Worm (Caenorhabditis elegans) whole organism, early embryonic: ENCODE measurements around the gene F08H9.4.
A peak's percentile ranks its signal among the peaks of the same experiment; 100 is the strongest.

Experiments
- B0310.2 ChIP-seq: sonication (generic microtip); optimal IDR thresholded peaks from 2 replicates; lab custom pipeline; 2016; ENCODE audit warnings: mild to moderate bottlenecking, missing genetic modification characterization, missing compliant biosample characterization
- F13C5.2 ChIP-seq: sonication (generic microtip); optimal IDR thresholded peaks from 2 replicates; lab custom pipeline; 2017; ENCODE audit warnings: mild to moderate bottlenecking, missing genetic modification characterization, inconsistent platforms, missing compliant biosample characterization
- aly-1 ChIP-seq: sonication (generic microtip); optimal IDR thresholded peaks from 2 replicates; lab custom pipeline; 2016; ENCODE audit warnings: missing genetic modification characterization, missing compliant biosample characterization
- ama-1 ChIP-seq: fragments of 150-350 bp; optimal IDR thresholded peaks from 2 replicates; lab custom pipeline; 2014
- ceh-13 ChIP-seq: fragments of 200-800 bp; sonication (Bioruptor generic); optimal IDR thresholded peaks from 2 replicates; lab custom pipeline; 2018; ENCODE audit warnings: mild to moderate bottlenecking, missing genetic modification characterization, missing compliant biosample characterization
- ceh-36 ChIP-seq: sonication (generic microtip); optimal IDR thresholded peaks from 2 replicates; lab custom pipeline; 2016; ENCODE audit warnings: missing genetic modification characterization, inconsistent platforms, missing compliant biosample characterization
- ets-7 ChIP-seq: sonication (generic microtip); optimal IDR thresholded peaks from 2 replicates; lab custom pipeline; 2016; ENCODE audit warnings: missing genotype, missing genetic modification characterization, missing compliant biosample characterization
- flt-1 ChIP-seq: fragments of 200-800 bp; sonication (Bioruptor generic); IDR thresholded peaks from 2 replicates; pipeline ENCODE4 v1.3.6; 2022; ENCODE audit warnings: missing genetic modification characterization, missing compliant biosample characterization
- hmbx-1 ChIP-seq: sonication (generic microtip); optimal IDR thresholded peaks from 2 replicates; lab custom pipeline; 2016; ENCODE audit warnings: mild to moderate bottlenecking, missing genetic modification characterization, missing compliant biosample characterization
- hmg-4 ChIP-seq: fragments of 200-800 bp; sonication (Bioruptor generic); optimal IDR thresholded peaks from 2 replicates; lab custom pipeline; 2018; ENCODE audit warnings: mild to moderate bottlenecking, missing genetic modification characterization, missing compliant biosample characterization
- hnd-1 ChIP-seq: sonication (generic microtip); optimal IDR thresholded peaks from 2 replicates; lab custom pipeline; 2016; ENCODE audit warnings: missing genetic modification characterization, missing compliant biosample characterization
- pes-1 ChIP-seq: fragments of 200-800 bp; sonication (Bioruptor generic); IDR thresholded peaks from 2 replicates; pipeline ENCODE4 v1.3.6; 2022; ENCODE audit warnings: missing genetic modification reagents, missing genetic modification characterization, missing compliant biosample characterization
- scrt-1 ChIP-seq: fragments of 200-800 bp; sonication (Bioruptor generic); IDR thresholded peaks from 2 replicates; pipeline ENCODE4 v1.3.6; 2022; ENCODE audit warnings: missing genetic modification characterization, missing compliant biosample characterization
- sea-1 ChIP-seq: fragments of 200-800 bp; sonication (Bioruptor generic); conservative IDR thresholded peaks from 2 replicates; pipeline ENCODE4 v1.3.6; 2022; ENCODE audit warnings: missing genetic modification characterization, missing compliant biosample characterization
- tbx-11 ChIP-seq: fragments of 200-800 bp; sonication (Bioruptor generic); IDR thresholded peaks from 2 replicates; pipeline ENCODE4 v1.3.6; 2022; ENCODE audit warnings: missing genetic modification characterization, missing compliant biosample characterization
- tbx-37 ChIP-seq: fragments of 200-800 bp; sonication (Bioruptor generic); conservative IDR thresholded peaks from 2 replicates; pipeline ENCODE4 v1.3.6; 2022; ENCODE audit warnings: missing genetic modification reagents, missing genetic modification characterization, missing compliant biosample characterization
- tra-4 ChIP-seq: sonication (generic microtip); optimal IDR thresholded peaks from 2 replicates; lab custom pipeline; 2017; ENCODE audit warnings: missing genetic modification characterization, missing compliant biosample characterization

F08H9.4 gene

DNA sequence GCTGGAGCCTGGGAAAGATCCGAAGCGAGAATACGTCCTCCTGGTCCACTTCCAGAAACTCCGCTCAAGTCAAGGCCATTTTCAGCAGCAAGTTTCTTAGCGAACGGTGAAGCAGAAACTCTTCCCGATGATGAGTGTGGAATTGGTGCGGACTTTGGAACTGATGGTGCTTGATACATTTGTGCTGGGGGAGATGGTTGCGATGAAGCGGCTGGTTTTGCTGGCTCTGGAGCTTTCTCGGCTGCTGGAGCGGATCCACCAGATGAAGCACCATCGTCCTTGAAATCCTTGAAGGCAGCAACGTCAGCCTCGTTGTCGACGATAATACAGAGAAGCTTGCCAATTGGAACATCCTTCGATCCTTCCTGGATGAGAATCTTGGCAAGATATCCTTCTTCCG is 17.8 kb downstream of the F08H9.4 start:
- no peak for TF ChIP-seq scrt-1 (GFP tag; lab: Robert Waterston, UW)
- no peak for TF ChIP-seq flt-1 (GFP tag; lab: Robert Waterston, UW)
- TF ChIP-seq pes-1 (GFP tag; lab: Robert Waterston, UW) = no peak
- TF ChIP-seq aly-1 = no peak

DNA sequence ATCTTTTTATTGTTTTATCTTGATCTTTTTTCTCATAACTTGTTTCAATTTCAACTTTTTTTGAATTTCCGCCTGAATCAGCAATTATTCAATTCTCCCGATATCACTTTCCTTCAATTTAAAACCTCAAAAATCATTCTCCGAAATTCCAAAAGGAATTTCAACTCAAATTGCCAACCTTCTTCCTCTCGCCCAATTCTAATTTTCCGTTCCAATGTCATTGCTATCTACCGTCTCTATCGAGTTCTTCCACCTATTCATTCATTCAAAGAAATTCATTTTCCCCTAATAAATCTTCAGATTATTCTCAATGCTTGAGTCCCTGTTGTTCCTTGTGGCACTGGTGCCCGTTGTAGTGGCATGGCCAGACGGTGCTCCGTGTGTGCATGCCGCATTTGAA is 23.4 kb downstream of the F08H9.4 start, which contains the start of gene F23B12.4:
TSS of gene F23B12.4 (plus strand) at position 301 of the 400 bp plus-strand sequence.
- TF ChIP-seq tbx-37 (GFP tag; lab: Robert Waterston, UW) (no peak), F13C5.2 (no peak), scrt-1 (GFP tag; lab: Robert Waterston, UW) (no peak), flt-1 (GFP tag; lab: Robert Waterston, UW) (no peak), ceh-13 (GFP tag; lab: Kevin White, UChicago) (no peak), aly-1 (no peak), hmbx-1 (no peak), tra-4 (tag; lab: Kevin White, UChicago) (no peak), tbx-11 (GFP tag; lab: Robert Waterston, UW) (no peak), ceh-36 (no peak), sea-1 (no peak), hmg-4 (GFP tag; lab: Kevin White, UChicago) (no peak), B0310.2 (tag; lab: Kevin White, UChicago) (no peak), ama-1 (lab: Kevin White, UChicago) (no peak)

DNA sequence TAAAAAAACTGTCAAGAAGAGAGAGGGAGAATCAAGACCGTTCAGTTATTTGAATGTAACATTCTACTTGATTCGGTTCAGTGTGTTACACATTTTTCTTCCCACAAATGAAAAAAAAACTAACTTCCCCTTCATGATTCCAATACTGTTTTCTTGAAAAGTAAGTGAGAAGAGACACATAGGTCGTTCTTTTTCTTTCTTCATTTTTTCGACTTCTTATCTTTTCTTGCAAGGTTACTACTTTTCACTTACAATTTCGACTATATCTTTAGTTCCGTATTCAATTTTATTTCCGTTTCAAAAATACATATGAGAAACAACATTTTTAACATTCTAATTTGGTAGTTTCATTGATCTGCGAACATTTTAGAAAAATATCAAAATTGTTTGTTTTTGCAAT is 25.0 kb downstream of the F08H9.4 start:
- no peak for TF ChIP-seq hnd-1 (tag; lab: Kevin White, UChicago)
- no peak for TF ChIP-seq aly-1
- no peak for TF ChIP-seq ceh-13 (GFP tag; lab: Kevin White, UChicago)
- TF ChIP-seq tbx-37 (GFP tag; lab: Robert Waterston, UW) = no peak

DNA sequence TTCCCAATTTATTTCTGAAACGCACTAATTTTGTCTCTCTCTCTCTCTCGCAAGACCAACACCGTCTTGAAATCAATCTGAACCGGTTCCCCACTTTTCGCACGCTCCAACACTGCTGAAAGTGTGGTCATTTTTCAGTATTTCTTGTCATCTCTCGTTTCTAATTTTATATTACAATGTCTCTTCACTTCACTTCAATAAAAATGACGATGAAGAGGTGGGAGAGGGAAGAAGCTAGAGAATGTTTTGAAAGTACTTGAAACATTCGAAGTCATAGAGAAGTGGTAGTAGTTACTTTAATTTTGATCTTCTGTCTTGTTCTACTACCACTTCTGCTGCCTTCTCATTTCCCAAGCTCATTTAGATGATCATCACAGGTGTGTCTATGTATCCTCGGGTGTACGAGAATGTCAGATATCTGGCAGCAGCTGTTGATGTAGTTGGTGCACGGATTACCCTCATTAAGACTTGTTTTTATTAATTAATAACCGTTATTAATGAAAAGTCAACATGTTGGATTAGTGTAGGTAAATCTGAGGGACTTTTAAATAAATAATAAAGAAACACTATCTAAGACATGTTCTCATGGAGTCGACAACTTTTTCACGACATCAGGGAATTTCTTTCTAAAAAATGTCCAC is 26.0 kb downstream of the F08H9.4 start:
- TF ChIP-seq F13C5.2 (no peak), tra-4 (tag; lab: Kevin White, UChicago) (no peak), B0310.2 (tag; lab: Kevin White, UChicago) (no peak), hnd-1 (tag; lab: Kevin White, UChicago) (no peak), sea-1 (no peak), tbx-11 (GFP tag; lab: Robert Waterston, UW) (no peak)

DNA sequence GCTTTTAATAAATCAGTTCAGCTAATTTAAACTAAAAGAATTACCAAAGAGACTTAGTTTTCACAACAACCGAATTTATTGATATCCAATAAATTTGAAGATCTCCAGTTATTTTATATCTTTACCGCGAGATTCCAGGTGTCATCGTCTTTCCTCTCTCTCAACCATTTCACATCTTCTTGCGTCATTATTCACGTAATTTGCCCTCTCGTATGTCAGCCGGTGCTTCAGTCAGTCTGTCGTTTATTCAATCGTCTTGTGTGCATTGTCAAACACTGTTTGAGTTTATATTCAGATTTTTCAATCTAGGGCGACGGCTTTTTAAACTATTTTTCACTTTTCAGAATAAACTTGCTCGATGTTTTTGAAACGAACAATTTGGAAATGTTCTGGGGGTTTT is 26.9 kb downstream of the F08H9.4 start:
- TF ChIP-seq aly-1 (no peak), pes-1 (GFP tag; lab: Robert Waterston, UW) (no peak), scrt-1 (GFP tag; lab: Robert Waterston, UW) (no peak), F13C5.2 (no peak), B0310.2 (tag; lab: Kevin White, UChicago) (no peak), flt-1 (GFP tag; lab: Robert Waterston, UW) (no peak), ceh-36 (no peak), ama-1 (lab: Kevin White, UChicago) (no peak), ets-7 (no peak), hmg-4 (GFP tag; lab: Kevin White, UChicago) (no peak), sea-1 (no peak), tra-4 (tag; lab: Kevin White, UChicago) (no peak)

DNA sequence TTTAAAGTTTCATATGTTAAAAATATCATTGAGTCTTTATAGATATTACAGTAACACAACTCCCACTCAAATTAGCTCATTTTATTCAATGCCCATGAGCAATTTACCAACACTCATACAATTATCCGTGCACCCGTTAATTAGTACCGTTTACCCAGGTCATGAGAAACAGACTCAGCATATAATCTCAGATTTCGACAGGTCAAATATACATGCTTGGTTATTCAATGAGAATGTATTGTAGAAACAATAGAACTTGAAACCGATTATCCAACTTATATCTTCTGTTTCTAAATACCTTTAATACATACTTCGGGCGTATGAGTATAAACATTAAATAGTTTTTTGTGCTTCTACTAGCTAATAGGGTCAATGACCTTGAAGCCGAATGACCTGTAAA is 28.0 kb downstream of the F08H9.4 start:
- TF ChIP-seq F13C5.2 (no peak), ceh-36 (no peak), hmg-4 (GFP tag; lab: Kevin White, UChicago) (no peak), flt-1 (GFP tag; lab: Robert Waterston, UW) (no peak), aly-1 (no peak), scrt-1 (GFP tag; lab: Robert Waterston, UW) (no peak), tra-4 (tag; lab: Kevin White, UChicago) (no peak), hmbx-1 (no peak), ets-7 (no peak), hnd-1 (tag; lab: Kevin White, UChicago) (no peak), pes-1 (GFP tag; lab: Robert Waterston, UW) (no peak), B0310.2 (tag; lab: Kevin White, UChicago) (no peak), ama-1 (lab: Kevin White, UChicago) (no peak), tbx-11 (GFP tag; lab: Robert Waterston, UW) (no peak), tbx-37 (GFP tag; lab: Robert Waterston, UW) (no peak), sea-1 (no peak), ceh-13 (GFP tag; lab: Kevin White, UChicago) (no peak)

DNA sequence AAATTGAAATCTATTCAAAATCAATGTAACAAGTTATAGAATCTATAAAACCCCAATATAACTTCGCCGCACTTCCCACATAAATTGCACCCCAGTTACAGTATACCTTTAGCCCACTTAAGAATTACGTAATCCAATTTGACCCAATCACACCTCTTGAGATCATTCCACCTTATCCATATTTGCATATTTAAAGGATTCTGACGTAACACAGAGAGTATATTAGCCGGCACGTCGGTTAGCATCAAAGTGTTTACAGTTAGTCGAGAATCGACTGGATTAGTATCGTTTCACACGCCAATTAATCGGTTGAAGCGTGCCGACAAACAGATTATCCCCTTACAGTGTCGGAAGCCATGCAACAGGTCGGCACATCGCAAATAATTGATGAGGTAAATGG is 30.6 kb downstream of the F08H9.4 start:
- TF ChIP-seq sea-1 (no peak), ceh-36 (peak; percentile 71)

DNA sequence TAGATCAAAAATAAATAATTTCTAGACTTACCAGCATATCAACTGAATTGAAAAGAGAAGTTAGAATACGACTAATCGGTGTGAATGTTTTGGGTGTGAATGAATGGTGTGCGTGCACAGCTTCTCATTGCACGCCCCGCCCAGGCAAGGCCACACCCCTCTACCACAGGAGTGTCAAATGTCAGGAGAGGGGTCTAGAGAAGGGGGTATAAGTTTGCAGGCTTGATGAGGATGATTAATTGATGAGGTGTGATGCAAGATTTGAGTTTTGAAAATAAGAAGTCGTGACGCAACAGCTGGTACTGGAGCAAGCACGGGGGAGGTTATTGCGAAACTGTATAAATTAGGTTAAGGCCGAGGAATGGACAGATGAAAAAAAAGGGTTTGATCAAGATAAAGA is 32.0 kb downstream of the F08H9.4 start, which contains the start of gene egl-1:
TSS of gene egl-1 (minus strand) at position 101 of the 400 bp plus-strand sequence.
- TF ChIP-seq hnd-1 (tag; lab: Kevin White, UChicago) = no peak
- no peak for TF ChIP-seq aly-1
- no peak for TF ChIP-seq flt-1 (GFP tag; lab: Robert Waterston, UW)
- TF ChIP-seq ama-1 (lab: Kevin White, UChicago) = no peak
- TF ChIP-seq ceh-13 (GFP tag; lab: Kevin White, UChicago) = no peak
- no peak for TF ChIP-seq ets-7
- no peak for TF ChIP-seq sea-1
- TF ChIP-seq tbx-37 (GFP tag; lab: Robert Waterston, UW) = no peak
- no peak for TF ChIP-seq hmbx-1
- TF ChIP-seq tra-4 (tag; lab: Kevin White, UChicago) = no peak
- no peak for TF ChIP-seq F13C5.2
- TF ChIP-seq scrt-1 (GFP tag; lab: Robert Waterston, UW) = no peak
- no peak for TF ChIP-seq hmg-4 (GFP tag; lab: Kevin White, UChicago)
